Worm (Caenorhabditis elegans) whole organism, L2 larva: ENCODE measurements around the gene epg-4.

Source experiments
- C34F6.9 ChIP-seq: fragments of 150-350 bp; optimal IDR thresholded peaks from 2 replicates; lab custom pipeline; 2014; ENCODE audit warnings: missing biosample characterization, missing genetic modification characterization
- F13H6.1 ChIP-seq: sonication (generic microtip); optimal IDR thresholded peaks from 2 replicates; lab custom pipeline; 2016; ENCODE audit warnings: missing genetic modification characterization, missing compliant biosample characterization
- R02D3.7 ChIP-seq: fragments of 150-350 bp; optimal IDR thresholded peaks from 2 replicates; lab custom pipeline; 2014; ENCODE audit warnings: missing biosample characterization, missing genetic modification characterization
- Y55F3AM.14 ChIP-seq: fragments of 200-800 bp; sonication (Bioruptor generic); optimal IDR thresholded peaks from 2 replicates; lab custom pipeline; 2018; ENCODE audit warnings: mild to moderate bottlenecking, missing genetic modification characterization, missing compliant biosample characterization
- ZK546.5 ChIP-seq: sonication (generic microtip); optimal IDR thresholded peaks from 2 replicates; lab custom pipeline; 2017; ENCODE audit warnings: missing biosample characterization, missing genetic modification characterization
- alr-1 ChIP-seq: fragments of 150-350 bp; optimal IDR thresholded peaks from 2 replicates; lab custom pipeline; 2014; ENCODE audit warnings: missing biosample characterization, missing genetic modification characterization
- aly-2 ChIP-seq: fragments of 150-350 bp; optimal IDR thresholded peaks from 2 replicates; lab custom pipeline; 2014; ENCODE audit warnings: missing biosample characterization, missing genetic modification characterization
- ama-1 ChIP-seq: fragments of 150-350 bp; optimal IDR thresholded peaks from 2 replicates; lab custom pipeline; 2018; ENCODE audit warnings: inconsistent platforms
- blmp-1 ChIP-seq: sonication (generic microtip); optimal IDR thresholded peaks from 2 replicates; lab custom pipeline; 2017; ENCODE audit warnings: missing genetic modification characterization, mild to moderate bottlenecking, missing compliant biosample characterization, antibody characterized with exemption, moderate library complexity; ENCODE audit not compliant: insufficient read depth
- ceh-82 ChIP-seq: fragments of 150-350 bp; optimal IDR thresholded peaks from 2 replicates; lab custom pipeline; 2014; ENCODE audit warnings: missing biosample characterization, missing genetic modification characterization
- crh-2 ChIP-seq: sonication (generic microtip); optimal IDR thresholded peaks from 2 replicates; lab custom pipeline; 2017; ENCODE audit warnings: missing biosample characterization, missing genetic modification characterization
- dmd-4 ChIP-seq: sonication (generic microtip); optimal IDR thresholded peaks from 2 replicates; lab custom pipeline; 2017; ENCODE audit warnings: missing biosample characterization, missing genetic modification characterization
- elt-1 ChIP-seq: fragments of 150-350 bp; optimal IDR thresholded peaks from 2 replicates; lab custom pipeline; 2014; ENCODE audit warnings: missing biosample characterization, missing genetic modification characterization
- elt-3 ChIP-seq: sonication (generic microtip); optimal IDR thresholded peaks from 2 replicates; lab custom pipeline; 2017; ENCODE audit warnings: missing biosample characterization, missing genetic modification characterization
- fos-1 ChIP-seq: fragments of 150-350 bp; optimal IDR thresholded peaks from 2 replicates; lab custom pipeline; 2014; ENCODE audit warnings: missing biosample characterization, missing genetic modification characterization
- gmeb-1 ChIP-seq: fragments of 150-350 bp; optimal IDR thresholded peaks from 2 replicates; lab custom pipeline; 2014; ENCODE audit warnings: missing biosample characterization, missing genetic modification characterization
- lin-13 ChIP-seq: fragments of 150-350 bp; optimal IDR thresholded peaks from 2 replicates; lab custom pipeline; 2014; ENCODE audit warnings: missing biosample characterization, missing genetic modification reagents, missing genetic modification characterization
- lin-39 ChIP-seq: fragments of 150-350 bp; optimal IDR thresholded peaks from 2 replicates; lab custom pipeline; 2014; ENCODE audit warnings: missing biosample characterization, missing genetic modification reagents, missing genetic modification characterization
- lsy-2 ChIP-seq, 2 experiments: fragments of 150-350 bp in 1 of 2; sonication (generic microtip) in 1 of 2; optimal IDR thresholded peaks; 2 replicates each; lab custom pipeline; 2014 to 2017; ENCODE audit warnings: missing biosample characterization in 2 of 2, missing genetic modification characterization in 2 of 2
- mab-5 ChIP-seq: fragments of 150-350 bp; optimal IDR thresholded peaks from 2 replicates; lab custom pipeline; 2014; ENCODE audit warnings: missing biosample characterization, missing genetic modification characterization
- mdl-1 ChIP-seq, 2 experiments: fragments of 150-350 bp in 1 of 2; sonication (generic microtip) in 1 of 2; optimal IDR thresholded peaks; 2 replicates each; lab custom pipeline; 2017; ENCODE audit warnings: missing biosample characterization in 2 of 2, missing genetic modification characterization in 2 of 2
- nhr-10 ChIP-seq: sonication (generic microtip); optimal IDR thresholded peaks from 2 replicates; lab custom pipeline; 2017; ENCODE audit warnings: missing biosample characterization, missing genetic modification characterization
- nhr-11 ChIP-seq: fragments of 150-350 bp; optimal IDR thresholded peaks from 2 replicates; lab custom pipeline; 2014; ENCODE audit warnings: missing biosample characterization, missing genetic modification characterization
- nhr-129 ChIP-seq: fragments of 150-350 bp; optimal IDR thresholded peaks from 2 replicates; lab custom pipeline; 2014; ENCODE audit warnings: missing biosample characterization, missing genetic modification characterization
- nhr-21 ChIP-seq: fragments of 150-350 bp; optimal IDR thresholded peaks from 2 replicates; lab custom pipeline; 2014; ENCODE audit warnings: missing biosample characterization, missing genetic modification characterization
- nhr-23 ChIP-seq: fragments of 150-350 bp; optimal IDR thresholded peaks from 2 replicates; lab custom pipeline; 2014; ENCODE audit warnings: missing biosample characterization, missing genetic modification reagents, missing genetic modification characterization
- nhr-237 ChIP-seq: fragments of 150-350 bp; optimal IDR thresholded peaks from 2 replicates; lab custom pipeline; 2014; ENCODE audit warnings: missing biosample characterization, missing genetic modification characterization
- nhr-25 ChIP-seq: fragments of 150-350 bp; sonication (generic microtip); optimal IDR thresholded peaks from 3 replicates; lab custom pipeline; 2014; ENCODE audit warnings: missing biosample characterization, missing genetic modification characterization
- peb-1 ChIP-seq: fragments of 150-350 bp; optimal IDR thresholded peaks from 2 replicates; lab custom pipeline; 2014; ENCODE audit warnings: missing biosample characterization, missing genetic modification characterization
- sem-4 ChIP-seq: fragments of 150-350 bp; optimal IDR thresholded peaks from 2 replicates; lab custom pipeline; 2014; ENCODE audit warnings: missing biosample characterization, missing genetic modification reagents, missing genetic modification characterization
- skn-1 ChIP-seq: sonication (generic microtip); optimal IDR thresholded peaks from 2 replicates; lab custom pipeline; 2017; ENCODE audit warnings: missing biosample characterization, missing genetic modification characterization
- sma-3 ChIP-seq: sonication (generic microtip); optimal IDR thresholded peaks from 2 replicates; lab custom pipeline; 2016; ENCODE audit warnings: missing genetic modification reagents, missing genetic modification characterization, missing compliant biosample characterization
- sma-9 ChIP-seq, 2 experiments: fragments of 150-350 bp in 1 of 2; sonication (generic microtip) in 1 of 2; optimal IDR thresholded peaks; 2 replicates each; lab custom pipeline; 2014 to 2016; ENCODE audit warnings: missing genetic modification characterization in 2 of 2, mild to moderate bottlenecking in 1 of 2, missing biosample characterization in 1 of 2, missing compliant biosample characterization in 1 of 2, missing genetic modification reagents in 1 of 2, moderate library complexity in 1 of 2
- unc-55 ChIP-seq: fragments of 150-350 bp; sonication (generic microtip); optimal IDR thresholded peaks from 3 replicates; lab custom pipeline; 2014; ENCODE audit warnings: missing biosample characterization, missing genetic modification reagents, missing genetic modification characterization
- unc-62 ChIP-seq: fragments of 150-350 bp; optimal IDR thresholded peaks from 2 replicates; lab custom pipeline; 2014; ENCODE audit warnings: missing biosample characterization, missing genetic modification reagents, missing genetic modification characterization
- zag-1 ChIP-seq: fragments of 150-350 bp; optimal IDR thresholded peaks from 2 replicates; lab custom pipeline; 2014; ENCODE audit warnings: missing biosample characterization, missing genetic modification characterization
- ztf-11 ChIP-seq: sonication (generic microtip); optimal IDR thresholded peaks from 2 replicates; lab custom pipeline; 2017; ENCODE audit warnings: missing biosample characterization, missing genetic modification characterization
- ztf-4 ChIP-seq: fragments of 150-350 bp; optimal IDR thresholded peaks from 2 replicates; lab custom pipeline; 2014; ENCODE audit warnings: missing biosample characterization, missing genetic modification characterization

Gene epg-4

ce11 chrIII:7179538-7180301, 2.2 kb upstream of the epg-4 start, which contains the start of the genes rps-14 and rpl-36 (continued):
- TF ChIP-seq nhr-237 (no peak), mab-5 (peak; percentile 74), C34F6.9 (tag; lab: Kevin White, UChicago) (peak; percentile 95), nhr-21 (tag; lab: Kevin White, UChicago) (peak; percentile 91)

- TF ChIP-seq ztf-4 (peak; percentile 12), gmeb-1 (tag; lab: Kevin White, UChicago) (no peak)
These were observed 1.4 kb upstream of the epg-4 start, which contains the start of gene ndab-2 for ce11 chrIII:7180613-7181012. Gene ndab-2 (plus strand): TSS chrIII:7180752.

ce11 chrIII:7184022-7184421, 2.1 kb downstream of the epg-4 start, which contains the start of gene yju-2:
Gene yju-2 (plus strand): TSS chrIII:7184336.
- peak; percentile 32 for TF ChIP-seq nhr-21 (tag; lab: Kevin White, UChicago)
- no peak for TF ChIP-seq dmd-4 (tag; lab: Kevin White, UChicago)
- peak; percentile 92 for TF ChIP-seq C34F6.9 (tag; lab: Kevin White, UChicago)
- TF ChIP-seq blmp-1 (tag; lab: Kevin White, UChicago): no peak
- TF ChIP-seq sma-3: peak; percentile 34
- TF ChIP-seq nhr-23 (tag; lab: Kevin White, UChicago): no peak
- peak; percentile 59 for TF ChIP-seq gmeb-1 (tag; lab: Kevin White, UChicago)
- no peak for TF ChIP-seq aly-2
- no peak for TF ChIP-seq ZK546.5 (tag; lab: Kevin White, UChicago)
- TF ChIP-seq nhr-10 (tag; lab: Kevin White, UChicago): no peak
- TF ChIP-seq Y55F3AM.14 (GFP tag; lab: Kevin White, UChicago): no peak
- TF ChIP-seq elt-3 (tag; lab: Kevin White, UChicago): no peak
- TF ChIP-seq alr-1 (tag; lab: Kevin White, UChicago): no peak
- TF ChIP-seq ztf-4: peak; percentile 36
- peak; percentile 49 for TF ChIP-seq sma-9 (GFP tag; optimal IDR thresholded peaks at IDR 0.05; lab: Kevin White, UChicago)
- TF ChIP-seq sma-9 (tag; optimal IDR thresholded peaks at IDR 0.05; lab: Kevin White, UChicago): no peak
- peak; percentile 47 for TF ChIP-seq sem-4 (tag; lab: Kevin White, UChicago)
- TF ChIP-seq lsy-2 (tag; optimal IDR thresholded peaks at IDR 0.05; lab: Kevin White, UChicago): peak; percentile 29 to 82
- no peak for TF ChIP-seq nhr-11 (tag; lab: Kevin White, UChicago)
- TF ChIP-seq unc-55 (GFP tag; lab: Kevin White, UChicago): peak; percentile 87
- TF ChIP-seq R02D3.7 (tag; lab: Kevin White, UChicago): no peak
- no peak for TF ChIP-seq peb-1 (tag; lab: Kevin White, UChicago)
- TF ChIP-seq skn-1 (tag; lab: Kevin White, UChicago): peak; percentile 15
- no peak for TF ChIP-seq zag-1 (tag; lab: Kevin White, UChicago)
- TF ChIP-seq nhr-129 (tag; lab: Kevin White, UChicago): peak; percentile 82
- peak; percentile 15 for TF ChIP-seq ama-1
- peak; percentile 35 for TF ChIP-seq F13H6.1
- no peak for TF ChIP-seq nhr-237
- TF ChIP-seq lin-39 (tag; lab: Kevin White, UChicago): no peak
- TF ChIP-seq elt-1 (tag; lab: Kevin White, UChicago): no peak
- TF ChIP-seq fos-1 (tag; lab: Kevin White, UChicago): peak; percentile 32
- no peak for TF ChIP-seq ceh-82
- TF ChIP-seq crh-2 (tag; lab: Kevin White, UChicago): peak; percentile 67
- no peak for TF ChIP-seq unc-62
- TF ChIP-seq ztf-11 (tag; lab: Kevin White, UChicago): no peak
- TF ChIP-seq mab-5: no peak
- peak; percentile 54 for TF ChIP-seq nhr-25 (tag; lab: Kevin White, UChicago)
- TF ChIP-seq mdl-1 (tag; optimal IDR thresholded peaks at IDR 0.05; lab: Kevin White, UChicago): no peak
- TF ChIP-seq lin-13 (GFP tag; lab: Kevin White, UChicago): peak; percentile 36
- TF ChIP-seq, all 48 proteins: peak for 17
